Worm (Caenorhabditis elegans) whole organism, L4/young adult: Measurements from ENCODE around the gene F09E10.5.

Source experiments
- W03F9.2 ChIP-seq: fragments of 150-350 bp; optimal IDR thresholded peaks from 2 replicates; lab custom pipeline; 2014; ENCODE audit warnings: missing biosample characterization, missing genetic modification characterization
- dao-5 ChIP-seq: sonication (generic microtip); optimal IDR thresholded peaks from 2 replicates; lab custom pipeline; 2016; ENCODE audit warnings: missing genotype, missing genetic modification characterization, moderate library complexity, missing compliant biosample characterization
- him-1 ChIP-seq: sonication (generic microtip); optimal IDR thresholded peaks from 2 replicates; lab custom pipeline; 2016; ENCODE audit warnings: missing genotype, missing genetic modification reagents, missing genetic modification characterization, missing compliant biosample characterization

DNA sequence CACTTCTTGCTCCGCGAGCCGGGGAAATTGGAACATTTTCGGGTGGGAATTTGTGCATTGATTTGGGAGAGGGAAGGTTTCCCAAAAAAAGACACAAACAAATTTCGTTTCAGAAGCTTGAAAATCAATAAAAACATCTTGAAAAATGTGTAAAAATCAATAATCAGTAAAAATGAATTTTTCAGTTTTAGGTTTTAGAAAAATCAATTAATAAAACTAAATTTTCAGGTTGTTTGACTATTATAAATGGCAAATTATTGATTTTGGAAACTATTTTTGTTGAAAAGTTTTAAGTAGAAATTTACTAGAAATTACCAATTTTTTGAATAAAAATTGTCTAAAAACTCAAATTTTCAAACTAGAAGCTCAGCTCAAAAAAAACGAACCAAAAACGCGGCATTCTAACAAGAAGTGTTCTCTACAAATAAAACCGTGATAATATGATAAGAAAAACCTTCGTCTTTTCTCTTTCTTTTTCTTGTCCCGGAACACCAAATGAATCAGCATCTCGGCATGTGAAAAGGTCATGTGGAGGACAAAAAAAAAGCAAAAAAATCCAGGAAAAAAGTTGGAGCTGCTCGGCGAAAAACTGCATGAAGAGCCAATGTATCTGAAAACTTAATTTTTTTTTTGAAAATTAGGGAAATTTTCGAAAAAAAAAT lies 31.5 kb upstream of the F09E10.5 start:
- TF ChIP-seq W03F9.2 (tag; lab: Kevin White, UChicago) (no peak), him-1 (tag; lab: Kevin White, UChicago) (no peak), dao-5 (tag; lab: Kevin White, UChicago) (no peak)
